Worm (Caenorhabditis elegans): ENCODE measurements around the gene srh-23.

DNA sequence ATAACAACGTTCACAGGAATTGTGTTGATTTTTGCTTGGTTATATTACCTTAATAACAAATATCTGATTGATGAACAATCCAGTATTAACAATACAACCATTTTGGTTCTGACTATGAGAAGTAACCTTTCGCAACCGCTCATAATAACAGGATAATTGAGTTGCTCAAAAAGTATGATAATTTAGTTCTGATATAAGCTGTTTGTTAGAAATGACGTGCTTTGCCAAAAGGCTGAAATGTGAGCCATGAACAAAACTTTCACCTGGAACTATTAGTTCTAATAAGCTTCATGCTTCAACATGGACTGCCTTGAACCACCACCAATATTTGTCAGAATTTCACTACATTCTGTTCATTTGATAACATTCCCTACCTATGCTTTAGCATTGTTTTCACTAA is 3.7 kb downstream of the srh-23 start, which contains the start of gene srh-20:
- TF ChIP-seq skn-1 (tag; optimal IDR thresholded peaks at IDR 0.05): no peak
- no peak for TF ChIP-seq unc-62 (GFP tag; optimal IDR thresholded peaks at IDR 0.05)
- TF ChIP-seq mdl-1 (tag; optimal IDR thresholded peaks at IDR 0.05): no peak
- TF ChIP-seq elt-2 (tag; optimal IDR thresholded peaks at IDR 0.05): no peak
- no peak for TF ChIP-seq egl-27 (tag; optimal IDR thresholded peaks at IDR 0.05)
- TF ChIP-seq hmg-11 (tag; optimal IDR thresholded peaks at IDR 0.05): no peak
- TF ChIP-seq nhr-77 (tag; optimal IDR thresholded peaks at IDR 0.05): no peak
